Fruit fly (Drosophila melanogaster): ENCODE results near the gene Sfp36F.
A peak's percentile ranks its signal among the peaks of the same experiment; 100 is the strongest.

Sfp36F gene

dm6 chr2L:18310489-18310888 lies 18.2 kb downstream of the Sfp36F start (continued):
- peak; percentile 52 for TF ChIP-seq CG2202 (tag; optimal IDR thresholded peaks at IDR 0.05)
- no peak for TF ChIP-seq CG3995 (GFP tag; optimal IDR thresholded peaks at IDR 0.05)
- TF ChIP-seq kah (GFP tag; optimal IDR thresholded peaks at IDR 0.05): peak; percentile 1
- TF ChIP-seq Hr78 (GFP tag; optimal IDR thresholded peaks at IDR 0.05): peak in 1 of 2 experiments; percentile 5
- peak; percentile 50 for TF ChIP-seq Abd-B (GFP tag; optimal IDR thresholded peaks at IDR 0.05)
- TF ChIP-seq Nf-YA (GFP tag; IDR thresholded peaks at IDR 0.05): peak; percentile 50; the same call in 1 of the 2 replicates
- TF ChIP-seq CG14667 (GFP tag; IDR thresholded peaks at IDR 0.05): peak; percentile 49; the same call in 1 of the 2 replicates
- no peak for TF ChIP-seq pros (GFP tag; optimal IDR thresholded peaks at IDR 0.05)
- peak; percentile 68 for TF ChIP-seq ATbp (GFP tag; optimal IDR thresholded peaks at IDR 0.05)
- TF ChIP-seq Fer1 (GFP tag; optimal IDR thresholded peaks at IDR 0.05): peak; percentile 54
- TF ChIP-seq CG12219 (GFP tag; optimal IDR thresholded peaks at IDR 0.05): peak; percentile 24
- peak; percentile 61 for TF ChIP-seq CG18599 (GFP tag; optimal IDR thresholded peaks at IDR 0.05)
- peak; percentile 4 for TF ChIP-seq CG12104 (GFP tag; optimal IDR thresholded peaks at IDR 0.05)
- TF ChIP-seq CG33557 (GFP tag; optimal IDR thresholded peaks at IDR 0.05): peak; percentile 61
- TF ChIP-seq CG17802 (tag; optimal IDR thresholded peaks at IDR 0.05): peak; percentile 38
- TF ChIP-seq ara (GFP tag; IDR thresholded peaks at IDR 0.05): peak; percentile 78; the same call in 1 of the 2 replicates
- peak; percentile 52 for TF ChIP-seq CG17385 (GFP tag; optimal IDR thresholded peaks at IDR 0.05)
- TF ChIP-seq CG7556 (GFP tag; optimal IDR thresholded peaks at IDR 0.05): peak; percentile 61
- TF ChIP-seq danr (GFP tag; IDR thresholded peaks at IDR 0.05): no peak
- TF ChIP-seq CG34376 (GFP tag; optimal IDR thresholded peaks at IDR 0.05): no peak
- no peak for TF ChIP-seq D (optimal IDR thresholded peaks at IDR 0.05)
- peak; percentile 55 for TF ChIP-seq D (GFP tag; optimal IDR thresholded peaks at IDR 0.05)
- TF ChIP-seq Atf6 (GFP tag; IDR thresholded peaks at IDR 0.05): peak; percentile 9; the same call in 1 of the 2 replicates
- no peak for TF ChIP-seq Hey (tag; optimal IDR thresholded peaks at IDR 0.05)
- TF ChIP-seq Kr (GFP tag; optimal IDR thresholded peaks at IDR 0.05): no peak
- TF ChIP-seq Sox102F (GFP tag; optimal IDR thresholded peaks at IDR 0.05): peak; percentile 78
- peak; percentile 37 for TF ChIP-seq CG8924 (tag; optimal IDR thresholded peaks at IDR 0.05)
- TF ChIP-seq CG2875 (GFP tag; optimal IDR thresholded peaks at IDR 0.05): peak; percentile 9
- TF ChIP-seq CG9437 (GFP tag; optimal IDR thresholded peaks at IDR 0.05): peak; percentile 39
- peak; percentile 80 for TF ChIP-seq dmrt11E (tag; optimal IDR thresholded peaks at IDR 0.05)
- no peak for TF ChIP-seq gcm2 (GFP tag; optimal IDR thresholded peaks at IDR 0.05)
- peak; percentile 27 for TF ChIP-seq CG2120 (GFP tag; optimal IDR thresholded peaks at IDR 0.05)
- TF ChIP-seq pan (optimal IDR thresholded peaks at IDR 0.05): no peak
- peak in 1 of 2 experiments; percentile 49 for TF ChIP-seq pan (GFP tag; optimal IDR thresholded peaks at IDR 0.05 in 1 of 2, IDR thresholded peaks at IDR 0.05 in 1 of 2)
- TF ChIP-seq Six4 (GFP tag; optimal IDR thresholded peaks at IDR 0.05): peak; percentile 60
- TF ChIP-seq tap (tag; optimal IDR thresholded peaks at IDR 0.05): peak; percentile 36
- TF ChIP-seq Trl (optimal IDR thresholded peaks at IDR 0.05): no peak
- no peak for TF ChIP-seq Trl (GFP tag; optimal IDR thresholded peaks at IDR 0.05)
- no peak for TF ChIP-seq Dip2 (GFP tag; IDR thresholded peaks at IDR 0.05)
- TF ChIP-seq en (GFP tag; optimal IDR thresholded peaks at IDR 0.05): no peak
- peak; percentile 38 for TF ChIP-seq Ssrp (tag; optimal IDR thresholded peaks at IDR 0.05)
- peak; percentile 68 for TF ChIP-seq CG10959 (GFP tag; IDR thresholded peaks at IDR 0.05)
- TF ChIP-seq pum (GFP tag; optimal IDR thresholded peaks at IDR 0.05): no peak
- TF ChIP-seq CG12942 (GFP tag; optimal IDR thresholded peaks at IDR 0.05): peak; percentile 41
- TF ChIP-seq row (GFP tag; IDR thresholded peaks at IDR 0.05): peak; percentile 72
- no peak for TF ChIP-seq hkb (optimal IDR thresholded peaks at IDR 0.05)
- TF ChIP-seq hkb (GFP tag; IDR thresholded peaks at IDR 0.05): peak; percentile 85
- TF ChIP-seq sob (GFP tag; IDR thresholded peaks at IDR 0.05): peak; percentile 33; the same call in 1 of the 2 replicates
